Worm (Caenorhabditis elegans): ENCODE measurements around the gene srv-8.
A peak's percentile ranks its signal among the peaks of the same experiment; 100 is the strongest.
"Not testable (repeated sequence)": the region's sequence is repeated elsewhere in the genome, so short reads cannot be mapped to it uniquely, and the experiment has no call there.

srv-8 gene

ce11 chrV:13459323-13459722 lies 38.8 kb upstream of the srv-8 start, which contains the start of gene bath-39:
TSS of gene bath-39 (plus strand) at chrV:13459459.
- no peak for TF ChIP-seq ets-4 (tag; optimal IDR thresholded peaks at IDR 0.05)
- TF ChIP-seq T23F11.4 (GFP tag; optimal IDR thresholded peaks at IDR 0.05), result no peak
- peak; percentile 75 for TF ChIP-seq unc-42 (tag; optimal IDR thresholded peaks at IDR 0.05)
- no peak for TF ChIP-seq C08G9.2 (tag; optimal IDR thresholded peaks at IDR 0.05)
- TF ChIP-seq nfya-1 (tag; optimal IDR thresholded peaks at IDR 0.05), result no peak
- TF ChIP-seq odd-2 (tag; optimal IDR thresholded peaks at IDR 0.05), result no peak
- no peak for TF ChIP-seq pha-4 (tag; optimal IDR thresholded peaks at IDR 0.05)
- peak; percentile 22 for TF ChIP-seq ceh-31 (tag; optimal IDR thresholded peaks at IDR 0.05)

ce11 chrV:13457858-13458257 lies 37.3 kb upstream of the srv-8 start, which contains the start of gene F25H9.2:
TSS of gene F25H9.2 (plus strand) at chrV:13458083.
- TF ChIP-seq dmd-4 (tag; optimal IDR thresholded peaks at IDR 0.05; ENCODE audit: borderline replicate concordance), result no peak
- TF ChIP-seq unc-55 (GFP tag; optimal IDR thresholded peaks at IDR 0.05), result peak; percentile 22

- no peak for TF ChIP-seq syd-9 (tag; optimal IDR thresholded peaks at IDR 0.05)
Measured at ce11 chrV:13455448-13455847, 34.9 kb upstream of the srv-8 start, which contains the start of gene lurp-3. TSS of gene lurp-3 (plus strand) at chrV:13455748.

ce11 chrV:13453334-13453733 lies 32.8 kb upstream of the srv-8 start, which contains the start of gene lurp-2:
TSS of gene lurp-2 (plus strand) at chrV:13453634.
- TF ChIP-seq hlh-30 (tag; optimal IDR thresholded peaks at IDR 0.05; ENCODE audit: insufficient read depth) (no peak), pha-2 (tag; optimal IDR thresholded peaks at IDR 0.05) (no peak), unc-55 (GFP tag; optimal IDR thresholded peaks at IDR 0.05) (no peak), elt-2 (tag; optimal IDR thresholded peaks at IDR 0.05) (no peak), rnt-1 (tag; optimal IDR thresholded peaks at IDR 0.05) (no peak), elt-4 (tag; optimal IDR thresholded peaks at IDR 0.05) (no peak), lim-6 (tag; optimal IDR thresholded peaks at IDR 0.05) (no peak)

ce11 chrV:13445229-13445949 lies 24.8 kb upstream of the srv-8 start, which contains the start of gene Y2H9A.4:
TSS of gene Y2H9A.4 (plus strand) at chrV:13445899.
- TF ChIP-seq tbx-7 (tag; optimal IDR thresholded peaks at IDR 0.05), result no peak

ce11 chrV:13443535-13443934 lies 23.0 kb upstream of the srv-8 start, which contains the start of gene Y2H9A.6:
TSS of gene Y2H9A.6 (plus strand) at chrV:13443835.
- TF ChIP-seq F13H6.1, ceh-24, ceh-9 (tag; optimal IDR thresholded peaks at IDR 0.05): not testable (repeated sequence)

- TF ChIP-seq ceh-24 (tag; optimal IDR thresholded peaks at IDR 0.05), result no peak
- no peak for TF ChIP-seq eyg-1 (tag; optimal IDR thresholded peaks at IDR 0.05)
- no peak for TF ChIP-seq fax-1 (tag; optimal IDR thresholded peaks at IDR 0.05)
- no peak for TF ChIP-seq hlh-15 (tag; optimal IDR thresholded peaks at IDR 0.05)
- TF ChIP-seq fkh-10 (GFP tag; optimal IDR thresholded peaks at IDR 0.05), result no peak
- no peak for TF ChIP-seq che-1 (tag; optimal IDR thresholded peaks at IDR 0.05)
- no peak for TF ChIP-seq C08G9.2 (tag; optimal IDR thresholded peaks at IDR 0.05)
- no peak for TF ChIP-seq rnt-1 (tag; optimal IDR thresholded peaks at IDR 0.05)
- TF ChIP-seq pha-4 (tag; optimal IDR thresholded peaks at IDR 0.05), result no peak
- no peak for TF ChIP-seq nhr-11 (tag; optimal IDR thresholded peaks at IDR 0.05)
- no peak for TF ChIP-seq ceh-31 (tag; optimal IDR thresholded peaks at IDR 0.05)
Measured at ce11 chrV:13442819-13443218, 22.3 kb upstream of the srv-8 start.

Measured in whole organism, late embryonic.